Fruit fly (Drosophila melanogaster) whole organism, embryonic: Measurements from ENCODE around the gene snz.

Experiments
- Adf1 ChIP-seq: fragments of 200-800 bp; sonication (Bioruptor generic); IDR thresholded peaks from 2 replicates; pipeline ENCODE4 v1.3.6; 2022; ENCODE audit warnings: missing biosample characterization, missing genetic modification characterization
- Bgb ChIP-seq: fragments of 200-800 bp; sonication (Bioruptor generic); IDR thresholded peaks from 2 replicates; pipeline ENCODE4 v1.3.6; 2022; ENCODE audit warnings: missing biosample characterization, missing genetic modification characterization; ENCODE audit not compliant: partially characterized antibody
- CG10321 ChIP-seq: fragments of 200-800 bp; sonication (Bioruptor generic); IDR thresholded peaks from 2 replicates; pipeline ENCODE4 v1.3.6; 2022; ENCODE audit warnings: missing biosample characterization, missing genetic modification characterization
- CG11398 ChIP-seq: fragments of 200-800 bp; sonication (Bioruptor generic); optimal IDR thresholded peaks from 2 replicates; lab custom pipeline; 2016; ENCODE audit warnings: missing biosample characterization, missing genetic modification characterization
- CG12104 ChIP-seq: fragments of 200-800 bp; sonication (Bioruptor generic); optimal IDR thresholded peaks from 3 replicates; lab custom pipeline; 2016; ENCODE audit warnings: missing biosample characterization, missing genetic modification characterization
- CG1233 ChIP-seq: fragments of 200-800 bp; sonication (Bioruptor generic); optimal IDR thresholded peaks from 4 replicates; lab custom pipeline; 2018; ENCODE audit warnings: missing biosample characterization, mild to moderate bottlenecking, missing genetic modification characterization
- CG12659 ChIP-seq: fragments of 200-800 bp; sonication (Bioruptor generic); optimal IDR thresholded peaks from 3 replicates; lab custom pipeline; 2017; ENCODE audit warnings: mild to moderate bottlenecking, missing biosample characterization, missing genetic modification reagents, missing genetic modification characterization
- CG14710 ChIP-seq: fragments of 200-800 bp; sonication (Bioruptor generic); optimal IDR thresholded peaks from 3 replicates; lab custom pipeline; 2019; ENCODE audit warnings: missing biosample characterization, mild to moderate bottlenecking, missing genetic modification characterization, moderate library complexity
- CG1529 ChIP-seq: fragments of 200-800 bp; sonication (Bioruptor generic); optimal IDR thresholded peaks from 3 replicates; lab custom pipeline; 2018; ENCODE audit warnings: missing biosample characterization, missing genetic modification characterization
- CG17186 ChIP-seq: fragments of 200-800 bp; sonication (Bioruptor generic); optimal IDR thresholded peaks from 3 replicates; lab custom pipeline; 2017; ENCODE audit warnings: missing biosample characterization, missing genetic modification reagents, missing genetic modification characterization
- CG17802 ChIP-seq: fragments of 200-800 bp; sonication (Bioruptor generic); optimal IDR thresholded peaks from 2 replicates; lab custom pipeline; 2018; ENCODE audit warnings: missing biosample characterization, mild to moderate bottlenecking, missing genetic modification characterization, moderate library complexity
- CG17829 ChIP-seq: fragments of 200-800 bp; optimal IDR thresholded peaks from 2 replicates; lab custom pipeline; 2019; ENCODE audit warnings: missing biosample characterization, mild to moderate bottlenecking, missing genetic modification characterization, moderate library complexity
- CG2120 ChIP-seq: fragments of 200-800 bp; sonication (Bioruptor generic); optimal IDR thresholded peaks from 3 replicates; lab custom pipeline; 2016; ENCODE audit warnings: missing biosample characterization, missing genetic modification characterization
- CG31365 ChIP-seq: fragments of 200-800 bp; sonication (Bioruptor generic); optimal IDR thresholded peaks from 2 replicates; lab custom pipeline; 2018; ENCODE audit warnings: missing biosample characterization, mild to moderate bottlenecking, missing genetic modification characterization
- CG32532 ChIP-seq: fragments of 200-800 bp; sonication (Bioruptor generic); IDR thresholded peaks from 2 replicates; pipeline ENCODE4 v1.3.6; 2022; ENCODE audit warnings: missing biosample characterization, missing genetic modification characterization
- CG34422 ChIP-seq: fragments of 200-800 bp; sonication (Bioruptor generic); IDR thresholded peaks from 3 replicates; pipeline ENCODE4 v1.3.6; 2022; ENCODE audit warnings: missing biosample characterization, missing genetic modification characterization
- CG42726 ChIP-seq: fragments of 200-800 bp; sonication (Bioruptor generic); IDR thresholded peaks from 2 replicates; pipeline ENCODE4 v1.3.6; 2022; ENCODE audit warnings: missing biosample characterization, missing genetic modification characterization; ENCODE audit not compliant: partially characterized antibody
- CG4854 ChIP-seq: fragments of 200-800 bp; sonication (Bioruptor generic); optimal IDR thresholded peaks from 2 replicates; lab custom pipeline; 2016; ENCODE audit warnings: missing biosample characterization, missing genetic modification characterization, inconsistent platforms
- CG6175 ChIP-seq: fragments of 200-800 bp; sonication (Bioruptor generic); IDR thresholded peaks from 3 replicates; pipeline ENCODE4 v1.3.6; 2022; ENCODE audit warnings: missing biosample characterization, missing genetic modification characterization
- CG6765 ChIP-seq: fragments of 200-800 bp; sonication (Bioruptor generic); optimal IDR thresholded peaks from 3 replicates; lab custom pipeline; 2017; ENCODE audit warnings: missing biosample characterization, mild to moderate bottlenecking, missing genetic modification characterization
- CG7357 ChIP-seq: fragments of 200-800 bp; sonication (Bioruptor generic); IDR thresholded peaks from 3 replicates; pipeline ENCODE4 v1.3.6; 2022; ENCODE audit warnings: missing biosample characterization, missing genetic modification characterization
- CG9797 ChIP-seq: fragments of 200-800 bp; sonication (Bioruptor generic); optimal IDR thresholded peaks from 3 replicates; lab custom pipeline; 2018; ENCODE audit warnings: missing biosample characterization, mild to moderate bottlenecking, missing genetic modification characterization
- E2f2 ChIP-seq: fragments of 200-800 bp; sonication (Bioruptor generic); IDR thresholded peaks from 2 replicates; pipeline ENCODE4 v1.3.6; 2022; ENCODE audit warnings: missing biosample characterization, missing genetic modification characterization
- HLH4C ChIP-seq: fragments of 200-800 bp; sonication (Bioruptor generic); IDR thresholded peaks from 3 replicates; pipeline ENCODE4 v1.3.6; 2022; ENCODE audit warnings: missing biosample characterization, missing genetic modification characterization; ENCODE audit not compliant: partially characterized antibody
- HmgZ ChIP-seq: fragments of 200-800 bp; sonication (Bioruptor generic); optimal IDR thresholded peaks from 2 replicates; lab custom pipeline; 2018; ENCODE audit warnings: missing biosample characterization, mild to moderate bottlenecking, missing genetic modification characterization
- Lpt ChIP-seq: fragments of >200 bp; optimal IDR thresholded peaks from 2 replicates; lab custom pipeline; 2018; ENCODE audit warnings: missing biosample characterization, missing genetic modification characterization
- Med ChIP-seq: fragments of 200-800 bp; sonication (Bioruptor generic); peaks from one replicate; lab custom pipeline; 2016; ENCODE audit warnings: missing biosample characterization, missing genetic modification characterization, mild to moderate bottlenecking, inconsistent platforms, moderate library complexity
- Nf-YB ChIP-seq: fragments of 200-800 bp; sonication (Bioruptor generic); optimal IDR thresholded peaks from 3 replicates; lab custom pipeline; 2019; ENCODE audit warnings: missing biosample characterization, mild to moderate bottlenecking, missing genetic modification characterization, moderate library complexity
- Nf-YC ChIP-seq: fragments of 200-800 bp; optimal IDR thresholded peaks from 3 replicates; lab custom pipeline; 2019; ENCODE audit warnings: missing biosample characterization, mild to moderate bottlenecking, missing genetic modification characterization, moderate library complexity
- Pdp1 ChIP-seq, 2 experiments: fragments of 200-800 bp; sonication (Bioruptor generic); optimal IDR thresholded peaks; 3 replicates each; lab custom pipeline; 2016; ENCODE audit warnings: missing biosample characterization in 2 of 2, missing genetic modification characterization in 2 of 2, mild to moderate bottlenecking in 1 of 2, moderate library complexity in 1 of 2
- Sry-δ ChIP-seq: fragments of 200-800 bp; sonication (Bioruptor generic); optimal IDR thresholded peaks from 2 replicates; lab custom pipeline; 2016; ENCODE audit warnings: missing biosample characterization, missing genetic modification characterization
- cg ChIP-seq: fragments of 200-800 bp; sonication (Bioruptor generic); optimal IDR thresholded peaks from 3 replicates; lab custom pipeline; 2019; ENCODE audit warnings: missing biosample characterization, mild to moderate bottlenecking, missing genetic modification characterization, moderate library complexity
- chif ChIP-seq, 2 experiments: fragments of 200-800 bp; sonication (Bioruptor generic); optimal IDR thresholded peaks; 3 replicates each; lab custom pipeline; 2016; ENCODE audit warnings: missing biosample characterization in 2 of 2, missing genetic modification characterization in 2 of 2
- chinmo ChIP-seq: fragments of 200-800 bp; sonication (Bioruptor generic); IDR thresholded peaks from 4 replicates; pipeline ENCODE4 v1.3.6; 2022; ENCODE audit warnings: missing biosample characterization, missing genetic modification characterization; ENCODE audit not compliant: partially characterized antibody
- esg ChIP-seq: fragments of 200-800 bp; sonication (Bioruptor generic); conservative IDR thresholded peaks from 2 replicates; pipeline ENCODE4 v1.3.6; 2022; ENCODE audit warnings: missing biosample characterization, missing genetic modification characterization
- gfzf ChIP-seq: fragments of 200-800 bp; sonication (Bioruptor generic); optimal IDR thresholded peaks from 2 replicates; lab custom pipeline; 2016; ENCODE audit warnings: missing biosample characterization, mild to moderate bottlenecking, missing genetic modification characterization, moderate library complexity
- mld ChIP-seq: fragments of 200-800 bp; sonication (Bioruptor generic); IDR thresholded peaks from 3 replicates; pipeline ENCODE4 v1.3.6; 2022; ENCODE audit warnings: missing biosample characterization, missing genetic modification characterization; ENCODE audit not compliant: partially characterized antibody
- odd ChIP-seq: fragments of 200-800 bp; sonication (Bioruptor generic); optimal IDR thresholded peaks from 2 replicates; lab custom pipeline; 2017; ENCODE audit warnings: missing biosample characterization, mild to moderate bottlenecking, missing genetic modification characterization
- p53 ChIP-seq: fragments of 200-800 bp; sonication (Bioruptor generic); optimal IDR thresholded peaks from 2 replicates; lab custom pipeline; 2016; ENCODE audit warnings: missing biosample characterization, missing genetic modification characterization
- phol ChIP-seq: fragments of 200-800 bp; sonication (Bioruptor generic); optimal IDR thresholded peaks from 3 replicates; lab custom pipeline; 2018; ENCODE audit warnings: missing biosample characterization, mild to moderate bottlenecking, missing genetic modification characterization, moderate library complexity
- pros ChIP-seq: fragments of 200-800 bp; sonication (Bioruptor generic); optimal IDR thresholded peaks from 3 replicates; lab custom pipeline; 2019; ENCODE audit warnings: missing biosample characterization, mild to moderate bottlenecking, missing genetic modification characterization, moderate library complexity
- psq ChIP-seq: fragments of 200-800 bp; sonication (Bioruptor generic); optimal IDR thresholded peaks from 2 replicates; lab custom pipeline; 2017; ENCODE audit warnings: missing biosample characterization, missing genetic modification characterization
- pzg ChIP-seq: fragments of 200-800 bp; sonication (Bioruptor generic); optimal IDR thresholded peaks from 3 replicates; lab custom pipeline; 2018; ENCODE audit warnings: missing biosample characterization, mild to moderate bottlenecking, missing genetic modification characterization, moderate library complexity
- shn ChIP-seq: fragments of 200-800 bp; sonication (Bioruptor generic); optimal IDR thresholded peaks from 3 replicates; lab custom pipeline; 2016; ENCODE audit warnings: missing biosample characterization, missing genetic modification characterization
- tgo ChIP-seq: fragments of 200-800 bp; sonication (Bioruptor generic); IDR thresholded peaks from 3 replicates; pipeline ENCODE4 v1.3.6; 2022; ENCODE audit warnings: missing biosample characterization, missing genetic modification characterization
- unpg ChIP-seq: fragments of 200-800 bp; sonication (Bioruptor generic); optimal IDR thresholded peaks from 3 replicates; lab custom pipeline; 2018; ENCODE audit warnings: missing biosample characterization, mild to moderate bottlenecking, missing genetic modification characterization, moderate library complexity
- vnd ChIP-seq: fragments of 200-800 bp; sonication (Bioruptor generic); IDR thresholded peaks from 3 replicates; pipeline ENCODE4 v1.3.6; 2022; ENCODE audit warnings: missing biosample characterization, missing genetic modification characterization; ENCODE audit not compliant: partially characterized antibody
- z ChIP-seq: fragments of 200-800 bp; sonication (Bioruptor generic); IDR thresholded peaks from 3 replicates; pipeline ENCODE4 v1.3.6; 2022; ENCODE audit warnings: missing biosample characterization, missing genetic modification characterization

Gene snz

DNA sequence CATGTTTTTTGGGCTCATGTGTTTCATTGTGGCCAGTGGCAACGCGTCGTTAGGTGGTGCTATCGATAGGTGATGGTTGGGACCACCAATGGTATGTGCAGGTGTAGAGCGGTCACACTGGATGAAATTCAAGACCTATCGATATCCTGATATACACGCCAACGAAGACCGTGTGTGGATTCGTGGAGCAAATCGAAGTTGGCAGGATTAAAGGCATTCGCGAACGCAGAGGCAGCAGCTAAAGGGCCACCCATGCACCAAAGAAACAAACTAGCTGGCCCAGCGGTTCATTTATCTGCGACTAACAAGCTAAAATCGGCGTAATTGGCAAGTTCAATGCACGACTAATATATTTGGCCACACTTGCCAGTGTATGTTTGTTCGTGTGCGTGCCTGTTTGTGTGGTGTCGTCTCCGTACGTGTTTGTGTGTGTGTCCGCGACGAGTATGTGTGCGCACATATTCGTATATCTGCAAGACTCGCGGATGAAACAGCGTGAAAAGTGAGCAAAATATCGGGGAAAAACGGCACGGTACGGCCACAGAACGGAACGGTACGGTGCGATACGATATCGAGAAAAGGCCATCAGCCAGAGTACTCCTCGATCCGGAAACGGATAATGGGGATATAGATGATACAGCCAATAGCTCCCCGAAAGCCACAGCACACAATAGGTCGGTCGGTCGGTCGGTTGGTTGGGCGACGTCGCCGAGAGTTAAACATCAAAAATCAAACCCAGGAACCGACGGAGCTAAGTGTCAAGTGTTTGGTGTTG lies 24.1 kb downstream of the snz start, which contains the start of gene Ubr3 (continued):
- TF ChIP-seq Nf-YB (GFP tag; lab: Kevin White, UChicago) (peak; percentile 30), unpg (GFP tag; lab: Kevin White, UChicago) (no peak), shn (GFP tag; lab: Kevin White, UChicago) (peak; percentile 7), CG12104 (GFP tag; lab: Kevin White, UChicago) (no peak), mld (GFP tag; lab: Robert Waterston, UW) (peak; percentile 63; the same call in 2 of the 3 replicates), CG17829 (tag; lab: Kevin White, UChicago) (peak; percentile 28), CG6175 (GFP tag; lab: Robert Waterston, UW) (peak; percentile 90), Pdp1 (GFP tag; optimal IDR thresholded peaks at IDR 0.05; lab: Kevin White, UChicago) (peak in 1 of 2 experiments; percentile 19), CG14710 (tag; lab: Kevin White, UChicago) (peak; percentile 52), CG11398 (GFP tag; lab: Kevin White, UChicago) (peak; percentile 4), psq (no peak), gfzf (GFP tag; lab: Kevin White, UChicago) (peak; percentile 69), CG9797 (GFP tag; lab: Kevin White, UChicago) (peak; percentile 82), CG17802 (tag; lab: Kevin White, UChicago) (peak; percentile 50), CG34422 (GFP tag; lab: Robert Waterston, UW) (peak; percentile 31; the same call in 1 of the 3 replicates), Nf-YC (tag; lab: Kevin White, UChicago) (peak; percentile 57), CG42726 (GFP tag; lab: Robert Waterston, UW) (peak; percentile 82), Bgb (peak; percentile 86), pros (no peak), CG6765 (GFP tag; lab: Kevin White, UChicago) (peak; percentile 26), CG10321 (no peak), CG1233 (GFP tag; lab: Kevin White, UChicago) (no peak), odd (GFP tag; lab: Kevin White, UChicago) (no peak), chinmo (0 out of 4 replicates have a peak, but pooled peaks have one; percentile 30), z (GFP tag; lab: Robert Waterston, UW) (no peak), vnd (peak; percentile 73), CG32532 (0 out of 2 replicates have a peak, but pooled peaks have one; percentile 18), CG1529 (no peak), p53 (GFP tag; lab: Kevin White, UChicago) (peak; percentile 27), CG4854 (no peak), cg (peak; percentile 95), tgo (no peak), CG12659 (GFP tag; lab: Kevin White, UChicago) (peak; percentile 69), phol (tag; lab: Kevin White, UChicago) (peak; percentile 20), esg (GFP tag; lab: Robert Waterston, UW) (no peak), chif (GFP tag; optimal IDR thresholded peaks at IDR 0.05; lab: Kevin White, UChicago) (no peak), HmgZ (tag; lab: Kevin White, UChicago) (peak; percentile 49), Lpt (GFP tag; lab: Kevin White, UChicago) (no peak), Adf1 (GFP tag; lab: Robert Waterston, UW) (no peak), E2f2 (GFP tag; lab: Robert Waterston, UW) (peak; percentile 17; the same call in 1 of the 2 replicates), pzg (GFP tag; lab: Kevin White, UChicago) (peak; percentile 87), CG31365 (tag; lab: Kevin White, UChicago) (no peak), HLH4C (GFP tag; lab: Robert Waterston, UW) (peak; percentile 81), CG17186 (GFP tag; lab: Kevin White, UChicago) (peak; percentile 41), Med (GFP tag; lab: Kevin White, UChicago) (peak; percentile 67), CG2120 (peak; percentile 20), Sry-δ (GFP tag; lab: Kevin White, UChicago) (peak; percentile 82), CG7357 (GFP tag; lab: Robert Waterston, UW) (peak; percentile 89)
